Worm (Caenorhabditis elegans) whole organism, young adult: ENCODE results near the gene hal-3.

Source experiments
- ama-1 ChIP-seq, 3 experiments: fragments of 150-350 bp in 1 of 3; sonication (generic microtip) in 2 of 3; optimal IDR thresholded peaks; 2 replicates each; lab custom pipeline; 2014 to 2018; ENCODE audit warnings: missing biosample characterization in 2 of 3, missing genetic modification characterization in 2 of 3, missing genetic modification reagents in 2 of 3
- ceh-79 ChIP-seq: sonication (generic microtip); optimal IDR thresholded peaks from 2 replicates; lab custom pipeline; 2017; ENCODE audit warnings: mild to moderate bottlenecking, missing genetic modification characterization, missing compliant biosample characterization
- him-1 ChIP-seq: sonication (generic microtip); optimal IDR thresholded peaks from 2 replicates; lab custom pipeline; 2016; ENCODE audit warnings: missing genotype, missing genetic modification reagents, missing genetic modification characterization, missing compliant biosample characterization
- hsf-1 ChIP-seq: fragments of 200-800 bp; sonication (Bioruptor generic); IDR thresholded peaks from 2 replicates; pipeline ENCODE4 v1.3.6; 2022; ENCODE audit warnings: missing genetic modification reagents, missing genetic modification characterization, missing compliant biosample characterization
- madf-6 ChIP-seq: fragments of 200-800 bp; sonication (Bioruptor generic); IDR thresholded peaks from 2 replicates; pipeline ENCODE4 v1.3.6; 2022; ENCODE audit warnings: missing genetic modification reagents, missing genetic modification characterization, missing compliant biosample characterization
- mcd-1 ChIP-seq: fragments of 200-800 bp; sonication (Bioruptor generic); IDR thresholded peaks from 2 replicates; pipeline ENCODE4 v1.3.6; 2022; ENCODE audit warnings: missing genetic modification reagents, missing genetic modification characterization, missing compliant biosample characterization
- nhr-120 ChIP-seq: fragments of 200-800 bp; sonication (Bioruptor generic); IDR thresholded peaks from 2 replicates; pipeline ENCODE4 v1.3.6; 2022; ENCODE audit warnings: missing genetic modification characterization, missing compliant biosample characterization
- rcor-1 ChIP-seq: fragments of 200-800 bp; sonication (Bioruptor generic); IDR thresholded peaks from 2 replicates; pipeline ENCODE4 v1.3.6; 2022; ENCODE audit warnings: missing genetic modification reagents, missing genetic modification characterization, missing compliant biosample characterization
- unc-130 ChIP-seq: sonication (generic microtip); optimal IDR thresholded peaks from 2 replicates; lab custom pipeline; 2016; ENCODE audit warnings: missing genetic modification reagents, missing genetic modification characterization, missing compliant biosample characterization
- unc-62 ChIP-seq: fragments of 150-350 bp; optimal IDR thresholded peaks from 2 replicates; lab custom pipeline; 2014; ENCODE audit warnings: missing biosample characterization, missing genetic modification reagents, missing genetic modification characterization
- zim-3 ChIP-seq: sonication (generic microtip); optimal IDR thresholded peaks from 2 replicates; lab custom pipeline; 2017; ENCODE audit warnings: mild to moderate bottlenecking, missing genetic modification characterization, moderate library complexity, missing compliant biosample characterization

DNA sequence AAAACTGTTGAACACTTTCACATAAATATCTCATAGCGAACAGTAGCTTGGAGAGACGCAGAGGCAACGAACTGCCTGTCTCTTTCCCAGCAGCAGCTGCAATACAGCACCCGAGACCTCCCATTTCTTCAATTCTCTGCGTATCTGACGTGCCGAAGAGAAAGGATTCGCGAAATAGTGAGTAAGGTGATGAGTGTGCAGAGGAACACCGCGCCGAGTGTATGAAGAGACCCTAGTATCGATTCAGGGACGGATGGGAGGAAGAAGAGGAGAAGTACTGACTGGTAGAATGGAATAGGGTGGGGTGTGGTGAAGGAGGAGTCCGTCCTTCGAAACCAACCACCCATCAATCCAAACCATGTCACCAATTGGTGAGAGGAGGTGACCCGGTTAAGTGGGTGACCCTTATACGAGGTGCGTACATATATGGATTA lies 29.2 kb upstream of the hal-3 start:
- TF ChIP-seq hsf-1 (GFP tag; lab: Robert Waterston, UW) (no peak), ceh-79 (no peak), rcor-1 (peak; percentile 65; the same call in 1 of the 2 replicates), mcd-1 (GFP tag; lab: Robert Waterston, UW) (peak; percentile 60), unc-130 (GFP tag; lab: Kevin White, UChicago) (no peak), zim-3 (tag; lab: Kevin White, UChicago) (no peak), him-1 (no peak), nhr-120 (GFP tag; lab: Robert Waterston, UW) (no peak), madf-6 (GFP tag; lab: Robert Waterston, UW) (no peak), unc-62 (GFP tag; lab: Kevin White, UChicago) (peak; percentile 7), ama-1 (optimal IDR thresholded peaks at IDR 0.05; lab: Kevin White, UChicago) (no peak), ama-1 (GFP tag; optimal IDR thresholded peaks at IDR 0.05; lab: Kevin White, UChicago) (no peak)
